Fruit fly (Drosophila melanogaster) whole organism, embryonic: Measurements from ENCODE around the gene yellow-g.

Experiments used
- Atf-2 ChIP-seq: fragments of 200-800 bp; sonication (Bioruptor generic); optimal IDR thresholded peaks from 2 replicates; lab custom pipeline; 2016; ENCODE audit warnings: missing biosample characterization, missing genetic modification characterization
- Atf3 ChIP-seq: fragments of 200-800 bp; sonication (Bioruptor generic); optimal IDR thresholded peaks from 3 replicates; lab custom pipeline; 2016; ENCODE audit warnings: missing biosample characterization, missing genetic modification characterization
- B-H2 ChIP-seq: fragments of 200-800 bp; sonication (Bioruptor generic); optimal IDR thresholded peaks from 2 replicates; lab custom pipeline; 2018; ENCODE audit warnings: missing biosample characterization, mild to moderate bottlenecking, missing genetic modification characterization
- CG10274 ChIP-seq: fragments of 200-800 bp; sonication (Bioruptor generic); optimal IDR thresholded peaks from 3 replicates; lab custom pipeline; 2017; ENCODE audit warnings: missing biosample characterization, mild to moderate bottlenecking, missing genetic modification characterization
- CG11560 ChIP-seq: fragments of 200-800 bp; sonication (Bioruptor generic); IDR thresholded peaks from 3 replicates; pipeline ENCODE4 v1.3.6; 2022; ENCODE audit warnings: missing biosample characterization, missing genetic modification characterization
- CG11696 ChIP-seq: fragments of 200-800 bp; sonication (Bioruptor generic); IDR thresholded peaks from 2 replicates; pipeline ENCODE4 v1.3.6; 2022; ENCODE audit warnings: missing biosample characterization, missing genetic modification characterization
- CG12769 ChIP-seq: fragments of 200-800 bp; sonication (Bioruptor generic); optimal IDR thresholded peaks from 2 replicates; lab custom pipeline; 2019; ENCODE audit warnings: missing biosample characterization, mild to moderate bottlenecking, missing genetic modification characterization, moderate library complexity
- CG14710 ChIP-seq: fragments of 200-800 bp; sonication (Bioruptor generic); optimal IDR thresholded peaks from 3 replicates; lab custom pipeline; 2019; ENCODE audit warnings: missing biosample characterization, mild to moderate bottlenecking, missing genetic modification characterization, moderate library complexity
- CG15479 ChIP-seq: fragments of 200-800 bp; sonication (Bioruptor generic); optimal IDR thresholded peaks from 3 replicates; lab custom pipeline; 2019; ENCODE audit warnings: missing biosample characterization, mild to moderate bottlenecking, missing genetic modification characterization, moderate library complexity
- CG16815 ChIP-seq: fragments of 200-800 bp; sonication (Bioruptor generic); optimal IDR thresholded peaks from 3 replicates; lab custom pipeline; 2017; ENCODE audit warnings: missing biosample characterization, mild to moderate bottlenecking, missing genetic modification characterization
- CG17385 ChIP-seq: fragments of 200-800 bp; sonication (Bioruptor generic); optimal IDR thresholded peaks from 3 replicates; lab custom pipeline; 2018; ENCODE audit warnings: missing biosample characterization, mild to moderate bottlenecking, missing genetic modification characterization
- CG17612 ChIP-seq: fragments of 200-800 bp; sonication (Bioruptor generic); IDR thresholded peaks from 2 replicates; pipeline ENCODE4 v1.3.6; 2022; ENCODE audit warnings: missing biosample characterization, missing genetic modification characterization
- CG2199 ChIP-seq: fragments of 200-800 bp; sonication (Bioruptor generic); IDR thresholded peaks from 3 replicates; pipeline ENCODE4 v1.3.6; 2022; ENCODE audit warnings: missing biosample characterization, missing genetic modification characterization
- CG2678 ChIP-seq: fragments of 200-800 bp; sonication (Bioruptor generic); optimal IDR thresholded peaks from 3 replicates; lab custom pipeline; 2019; ENCODE audit warnings: missing biosample characterization, mild to moderate bottlenecking, missing genetic modification characterization, moderate library complexity
- CG2875 ChIP-seq: fragments of 200-800 bp; sonication (Bioruptor generic); optimal IDR thresholded peaks from 2 replicates; lab custom pipeline; 2017; ENCODE audit warnings: missing biosample characterization, mild to moderate bottlenecking, missing genetic modification characterization, missing genetic modification reagents
- CG34422 ChIP-seq: fragments of 200-800 bp; sonication (Bioruptor generic); IDR thresholded peaks from 3 replicates; pipeline ENCODE4 v1.3.6; 2022; ENCODE audit warnings: missing biosample characterization, missing genetic modification characterization
- CG4707 ChIP-seq: fragments of 200-800 bp; sonication (Bioruptor generic); optimal IDR thresholded peaks from 2 replicates; lab custom pipeline; 2018; ENCODE audit warnings: missing biosample characterization, mild to moderate bottlenecking, missing genetic modification characterization, moderate library complexity
- CG6654 ChIP-seq: fragments of 200-800 bp; sonication (Bioruptor generic); optimal IDR thresholded peaks from 2 replicates; lab custom pipeline; 2017; ENCODE audit warnings: missing biosample characterization, mild to moderate bottlenecking, missing genetic modification characterization
- CG6765 ChIP-seq: fragments of 200-800 bp; sonication (Bioruptor generic); optimal IDR thresholded peaks from 3 replicates; lab custom pipeline; 2017; ENCODE audit warnings: missing biosample characterization, mild to moderate bottlenecking, missing genetic modification characterization
- CG7556 ChIP-seq: fragments of 200-800 bp; sonication (Bioruptor generic); optimal IDR thresholded peaks from 2 replicates; lab custom pipeline; 2017; ENCODE audit warnings: missing biosample characterization, mild to moderate bottlenecking, missing genetic modification characterization
- CG7928 ChIP-seq: fragments of 200-800 bp; sonication (Bioruptor generic); optimal IDR thresholded peaks from 2 replicates; lab custom pipeline; 2017; ENCODE audit warnings: missing biosample characterization, mild to moderate bottlenecking, missing genetic modification characterization
- CG8281 ChIP-seq: fragments of 200-800 bp; sonication (Bioruptor generic); optimal IDR thresholded peaks from 2 replicates; lab custom pipeline; 2018; ENCODE audit warnings: missing biosample characterization, mild to moderate bottlenecking, missing genetic modification characterization, moderate library complexity
- CTCF ChIP-seq: fragments of 200-800 bp; sonication (Bioruptor generic); optimal IDR thresholded peaks from 2 replicates; lab custom pipeline; 2017; ENCODE audit warnings: missing biosample characterization, mild to moderate bottlenecking, missing genetic modification characterization, moderate library complexity
- Dref ChIP-seq: fragments of 200-800 bp; sonication (Bioruptor generic); IDR thresholded peaks from 2 replicates; pipeline ENCODE4 v1.3.6; 2022; ENCODE audit warnings: missing biosample characterization, missing genetic modification characterization
- Ets65A ChIP-seq: fragments of 200-800 bp; sonication (Bioruptor generic); peaks from one replicate; lab custom pipeline; 2016; ENCODE audit warnings: missing biosample characterization, missing genetic modification characterization
- Ets97D ChIP-seq: fragments of 200-800 bp; sonication (Bioruptor generic); optimal IDR thresholded peaks from 3 replicates; lab custom pipeline; 2016; ENCODE audit warnings: missing biosample characterization, missing genetic modification characterization
- MTF-1 ChIP-seq: fragments of 200-800 bp; sonication (Bioruptor generic); optimal IDR thresholded peaks from 2 replicates; lab custom pipeline; 2018; ENCODE audit warnings: missing biosample characterization, mild to moderate bottlenecking, missing genetic modification characterization, borderline replicate concordance
- Mad ChIP-seq: fragments of 200-800 bp; sonication (Bioruptor generic); optimal IDR thresholded peaks from 2 replicates; lab custom pipeline; 2016; ENCODE audit warnings: missing biosample characterization, missing genetic modification characterization
- Optix ChIP-seq: fragments of 200-800 bp; sonication (Bioruptor generic); IDR thresholded peaks from 3 replicates; pipeline ENCODE4 v1.3.6; 2022; ENCODE audit warnings: missing biosample characterization, missing genetic modification characterization
- Poxn ChIP-seq: fragments of 200-800 bp; sonication (Bioruptor generic); IDR thresholded peaks from 2 replicates; pipeline ENCODE4 v1.3.6; 2022; ENCODE audit warnings: missing biosample characterization, missing genetic modification characterization
- Stat92E ChIP-seq, 3 experiments: fragments of >200 bp in 2 of 3; fragments of 200-800 bp in 1 of 3; sonication (Bioruptor generic) in 1 of 3; optimal IDR thresholded peaks; 2 replicates each; lab custom pipeline; 2017 to 2019; ENCODE audit warnings: missing biosample characterization in 3 of 3, missing genetic modification characterization in 3 of 3, mild to moderate bottlenecking in 1 of 3, moderate library complexity in 1 of 3
- abd-A ChIP-seq: fragments of 200-800 bp; sonication (Bioruptor generic); optimal IDR thresholded peaks from 3 replicates; lab custom pipeline; 2019; ENCODE audit warnings: missing biosample characterization, mild to moderate bottlenecking, missing genetic modification characterization, moderate library complexity
- ac ChIP-seq: fragments of 200-800 bp; sonication (Bioruptor generic); optimal IDR thresholded peaks from 3 replicates; lab custom pipeline; 2017; ENCODE audit warnings: missing biosample characterization, mild to moderate bottlenecking, missing genetic modification characterization
- btn ChIP-seq: fragments of 200-800 bp; sonication (Bioruptor generic); optimal IDR thresholded peaks from 2 replicates; lab custom pipeline; 2016; ENCODE audit warnings: missing biosample characterization, missing genetic modification characterization
- chn ChIP-seq: fragments of 200-800 bp; sonication (Bioruptor generic); optimal IDR thresholded peaks from 2 replicates; lab custom pipeline; 2016; ENCODE audit warnings: missing biosample characterization, missing genetic modification characterization
- eve ChIP-seq, 2 experiments: fragments of >200 bp; optimal IDR thresholded peaks; 2 replicates each; lab custom pipeline; 2017; ENCODE audit warnings: missing biosample characterization in 2 of 2, missing genetic modification characterization in 2 of 2
- hth ChIP-seq: fragments of >200 bp; optimal IDR thresholded peaks from 2 replicates; lab custom pipeline; 2017; ENCODE audit warnings: inconsistent platforms
- kah ChIP-seq: fragments of 200-800 bp; sonication (Bioruptor generic); optimal IDR thresholded peaks from 2 replicates; lab custom pipeline; 2018; ENCODE audit warnings: missing biosample characterization, mild to moderate bottlenecking, missing genetic modification characterization
- ken ChIP-seq: fragments of 200-800 bp; sonication (Bioruptor generic); IDR thresholded peaks from 3 replicates; pipeline ENCODE4 v1.3.6; 2022; ENCODE audit warnings: missing biosample characterization, missing genetic modification characterization
- klu ChIP-seq: fragments of 200-800 bp; sonication (Bioruptor generic); IDR thresholded peaks from 2 replicates; pipeline ENCODE4 v1.3.6; 2022; ENCODE audit warnings: missing biosample characterization, missing genetic modification characterization
- maf-S ChIP-seq: fragments of 200-800 bp; sonication (Bioruptor generic); optimal IDR thresholded peaks from 2 replicates; lab custom pipeline; 2016; ENCODE audit warnings: missing biosample characterization, missing genetic modification characterization
- nerfin-1 ChIP-seq: fragments of 200-800 bp; sonication (Bioruptor generic); optimal IDR thresholded peaks from 3 replicates; lab custom pipeline; 2019; ENCODE audit warnings: missing biosample characterization, mild to moderate bottlenecking, missing genetic modification characterization, moderate library complexity
- nmo ChIP-seq: fragments of 200-800 bp; sonication (Bioruptor generic); optimal IDR thresholded peaks from 2 replicates; lab custom pipeline; 2018; ENCODE audit warnings: missing biosample characterization, mild to moderate bottlenecking, missing genetic modification characterization, moderate library complexity
- odd ChIP-seq: fragments of 200-800 bp; sonication (Bioruptor generic); optimal IDR thresholded peaks from 2 replicates; lab custom pipeline; 2017; ENCODE audit warnings: missing biosample characterization, mild to moderate bottlenecking, missing genetic modification characterization
- p53 ChIP-seq: fragments of 200-800 bp; sonication (Bioruptor generic); optimal IDR thresholded peaks from 2 replicates; lab custom pipeline; 2016; ENCODE audit warnings: missing biosample characterization, missing genetic modification characterization
- peb ChIP-seq: fragments of 200-800 bp; sonication (Bioruptor generic); IDR thresholded peaks from 2 replicates; pipeline ENCODE4 v1.3.6; 2022; ENCODE audit warnings: missing biosample characterization, missing genetic modification characterization
- pnt ChIP-seq: fragments of 200-800 bp; sonication (Bioruptor generic); optimal IDR thresholded peaks from 3 replicates; lab custom pipeline; 2016; ENCODE audit warnings: missing biosample characterization, missing genetic modification characterization
- pum ChIP-seq: fragments of 200-800 bp; sonication (Bioruptor generic); optimal IDR thresholded peaks from 2 replicates; lab custom pipeline; 2016; ENCODE audit warnings: missing biosample characterization, missing genetic modification characterization
- sens ChIP-seq: fragments of 200-800 bp; sonication (Bioruptor generic); peaks from one replicate; lab custom pipeline; 2016; ENCODE audit warnings: missing biosample characterization, missing genetic modification characterization
- sug ChIP-seq: fragments of 200-800 bp; optimal IDR thresholded peaks from 2 replicates; lab custom pipeline; 2019; ENCODE audit warnings: missing biosample characterization, mild to moderate bottlenecking, missing genetic modification characterization, moderate library complexity
- zen2 ChIP-seq: fragments of 200-800 bp; sonication (Bioruptor generic); IDR thresholded peaks from 3 replicates; pipeline ENCODE4 v1.3.6; 2022; ENCODE audit warnings: missing biosample characterization, missing genetic modification characterization; ENCODE audit not compliant: partially characterized antibody

yellow-g gene

DNA sequence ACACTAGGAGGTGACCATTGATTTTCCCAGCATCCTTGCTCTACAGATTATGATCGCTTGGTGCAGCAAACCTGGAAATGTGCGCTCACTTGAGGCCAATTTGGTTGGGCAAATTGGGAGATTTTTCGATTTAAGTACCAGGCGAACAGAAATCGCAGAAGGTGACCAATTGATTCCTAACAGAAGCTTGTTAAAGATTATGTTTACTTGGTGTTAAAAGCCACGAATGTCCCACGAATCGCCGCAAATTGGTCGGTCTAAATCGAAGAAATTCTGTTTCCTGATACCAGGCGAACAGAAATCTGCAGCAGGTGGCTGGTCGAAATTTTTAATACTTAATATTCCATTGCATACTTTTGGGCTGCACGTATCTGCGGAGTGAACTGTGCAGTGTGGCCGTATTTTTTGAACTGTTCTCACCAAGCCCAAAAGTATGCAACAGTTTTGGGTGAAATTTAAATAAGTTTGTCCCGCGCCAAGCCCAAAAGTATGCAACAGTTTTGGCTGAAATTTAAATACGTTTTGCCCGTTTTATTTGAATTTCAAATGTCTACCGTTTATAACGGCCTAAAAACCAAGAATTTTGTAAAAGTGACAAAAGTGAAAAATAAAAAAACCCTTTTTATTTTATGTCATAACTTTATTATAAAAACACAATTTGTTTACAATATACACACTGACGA, 28.6 kb downstream of the yellow-g start, which contains the start of gene CG32301 (continued):
- no peak for TF ChIP-seq CG7556 (GFP tag; lab: Kevin White, UChicago)
- peak; percentile 52 for TF ChIP-seq kah (GFP tag; lab: Kevin White, UChicago)
- TF ChIP-seq nmo (GFP tag; lab: Kevin White, UChicago), result no peak
- TF ChIP-seq CG6765, result no peak
- TF ChIP-seq CTCF, result peak; percentile 62
- TF ChIP-seq odd (GFP tag; lab: Kevin White, UChicago), result no peak
- peak; percentile 70 for TF ChIP-seq zen2 (GFP tag; lab: Robert Waterston, UW)
- no peak for TF ChIP-seq btn (GFP tag; lab: Kevin White, UChicago)
- no peak for TF ChIP-seq klu (GFP tag; lab: Robert Waterston, UW)
- no peak for TF ChIP-seq Atf-2 (GFP tag; lab: Kevin White, UChicago)
- TF ChIP-seq B-H2 (GFP tag; lab: Kevin White, UChicago), result no peak
- TF ChIP-seq CG17385 (GFP tag; lab: Kevin White, UChicago), result no peak
- no peak for TF ChIP-seq hth
- no peak for TF ChIP-seq ac (GFP tag; lab: Kevin White, UChicago)
- no peak for TF ChIP-seq pum (GFP tag; lab: Kevin White, UChicago)
- TF ChIP-seq CG7928 (GFP tag; lab: Kevin White, UChicago), result no peak
- no peak for TF ChIP-seq CG34422 (GFP tag; lab: Robert Waterston, UW)
- no peak for TF ChIP-seq CG6654 (GFP tag; lab: Kevin White, UChicago)
- no peak; the same call in 1 of the 2 replicates for TF ChIP-seq CG17612
- no peak for TF ChIP-seq Atf3 (GFP tag; lab: Kevin White, UChicago)
- TF ChIP-seq sens (GFP tag; lab: Kevin White, UChicago), result peak; percentile 75
- no peak for TF ChIP-seq p53 (GFP tag; lab: Kevin White, UChicago)
- TF ChIP-seq peb (GFP tag; lab: Robert Waterston, UW), result no peak
- TF ChIP-seq CG12769 (tag; lab: Kevin White, UChicago), result no peak
- TF ChIP-seq ken (GFP tag; lab: Robert Waterston, UW), result no peak
- 0 out of 3 replicates have a peak, but pooled peaks have one; percentile 17 for TF ChIP-seq CG2199 (GFP tag; lab: Robert Waterston, UW)
- TF ChIP-seq CG16815 (GFP tag; lab: Kevin White, UChicago), result no peak
- TF ChIP-seq pnt (GFP tag; lab: Kevin White, UChicago), result no peak
- TF ChIP-seq Ets97D (GFP tag; lab: Kevin White, UChicago), result no peak
- TF ChIP-seq Stat92E (GFP tag; optimal IDR thresholded peaks at IDR 0.05; lab: Kevin White, UChicago), result no peak
- TF ChIP-seq nerfin-1 (tag; lab: Kevin White, UChicago), result no peak
- TF ChIP-seq CG10274 (GFP tag; lab: Kevin White, UChicago), result no peak
- TF ChIP-seq CG15479 (GFP tag; lab: Kevin White, UChicago), result no peak
- TF ChIP-seq CG14710, result no peak
- no peak for TF ChIP-seq CG11560
- TF ChIP-seq Dref (GFP tag; lab: Robert Waterston, UW), result no peak
- TF ChIP-seq Ets65A, result no peak
- TF ChIP-seq CG4707, result no peak
- no peak for TF ChIP-seq Poxn
- no peak for TF ChIP-seq CG2678 (tag; lab: Kevin White, UChicago)
- TF ChIP-seq sug (tag; lab: Kevin White, UChicago), result no peak
- no peak for TF ChIP-seq CG11696
- no peak for TF ChIP-seq Optix (GFP tag; lab: Robert Waterston, UW)
- no peak for TF ChIP-seq abd-A
- TF ChIP-seq MTF-1, result no peak
- TF ChIP-seq maf-S, result no peak
- no peak for TF ChIP-seq Mad
- no peak for TF ChIP-seq CG2875 (GFP tag; lab: Kevin White, UChicago)
- TF ChIP-seq eve (GFP tag; optimal IDR thresholded peaks at IDR 0.05; lab: Kevin White, UChicago), result no peak
- no peak for TF ChIP-seq chn (GFP tag; lab: Kevin White, UChicago)
- no peak for TF ChIP-seq CG8281 (tag; lab: Kevin White, UChicago)
